Fruit fly (Drosophila melanogaster): ENCODE results near the gene CG33939.

Gene CG33939

dm6 chrX:19159942-19160341 lies 14.8 kb downstream of the CG33939 start:
- TF ChIP-seq pan (optimal IDR thresholded peaks at IDR 0.05) (no peak), brk (GFP tag; optimal IDR thresholded peaks at IDR 0.05) (no peak), OdsH (GFP tag; optimal IDR thresholded peaks at IDR 0.05) (peak; percentile 54), Hnf4 (GFP tag; optimal IDR thresholded peaks at IDR 0.05) (peak; percentile 3), rgr (GFP tag; optimal IDR thresholded peaks at IDR 0.05) (peak; percentile 67), Sp1 (GFP tag; optimal IDR thresholded peaks at IDR 0.05) (peak; percentile 83), ey (GFP tag; optimal IDR thresholded peaks at IDR 0.05) (peak; percentile 41), jim (GFP tag; optimal IDR thresholded peaks at IDR 0.05) (no peak), HLH106 (tag; optimal IDR thresholded peaks at IDR 0.05) (peak; percentile 64), dmrt93B (GFP tag; optimal IDR thresholded peaks at IDR 0.05) (peak; percentile 34), fru (GFP tag; optimal IDR thresholded peaks at IDR 0.05) (peak; percentile 52), foxo (GFP tag; optimal IDR thresholded peaks at IDR 0.05) (peak in 1 of 2 experiments; percentile 64), CG9705 (GFP tag; optimal IDR thresholded peaks at IDR 0.05) (peak; percentile 23), N (GFP tag; optimal IDR thresholded peaks at IDR 0.05) (no peak), br (GFP tag; optimal IDR thresholded peaks at IDR 0.05) (peak; percentile 3), usp (GFP tag; optimal IDR thresholded peaks at IDR 0.05) (no peak), psq (GFP tag; optimal IDR thresholded peaks at IDR 0.05) (peak; percentile 51), h (GFP tag; optimal IDR thresholded peaks at IDR 0.05) (peak; percentile 41), CG32264 (GFP tag; optimal IDR thresholded peaks at IDR 0.05) (no peak)

- TF ChIP-seq ey (GFP tag; optimal IDR thresholded peaks at IDR 0.05), result no peak
- TF ChIP-seq Dfd (GFP tag; optimal IDR thresholded peaks at IDR 0.05), result peak; percentile 81
- TF ChIP-seq brk (GFP tag; optimal IDR thresholded peaks at IDR 0.05), result no peak
- TF ChIP-seq Mio (GFP tag; optimal IDR thresholded peaks at IDR 0.05), result no peak
- TF ChIP-seq Hnf4 (GFP tag; optimal IDR thresholded peaks at IDR 0.05), result no peak
- TF ChIP-seq pan (optimal IDR thresholded peaks at IDR 0.05), result no peak
Measured at dm6 chrX:19158519-19159289, 16.0 kb downstream of the CG33939 start.

dm6 chrX:19157471-19157870 lies 17.2 kb downstream of the CG33939 start:
- no peak for TF ChIP-seq CG9705 (GFP tag; optimal IDR thresholded peaks at IDR 0.05)
- no peak for TF ChIP-seq Rel (GFP tag; optimal IDR thresholded peaks at IDR 0.05)
- TF ChIP-seq Rel (tag; optimal IDR thresholded peaks at IDR 0.05), result peak; percentile 25

DNA sequence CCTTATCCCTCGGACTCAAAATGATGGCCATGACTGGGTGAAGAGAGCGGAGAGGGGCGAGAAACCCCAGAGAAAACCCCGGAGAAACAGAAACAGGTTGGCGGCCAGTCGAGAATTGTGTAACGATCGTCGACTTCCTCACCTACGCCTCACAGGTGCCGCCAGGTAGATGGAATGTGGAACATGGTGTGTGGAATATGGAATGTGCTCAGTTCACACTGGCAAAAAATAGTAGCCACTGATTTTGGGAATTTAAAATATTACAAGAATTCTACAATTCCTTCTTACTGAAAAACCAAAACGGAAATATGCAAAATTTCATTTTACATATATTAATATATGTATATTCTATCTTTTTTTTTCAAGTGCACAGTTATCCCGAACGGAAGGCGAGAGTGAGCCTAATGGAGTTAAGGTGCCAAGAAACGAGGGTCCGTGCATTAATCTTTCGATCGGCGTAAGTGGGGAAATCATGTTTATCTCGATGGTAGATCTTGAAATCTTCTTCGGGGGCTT lies 18.7 kb downstream of the CG33939 start:
- peak; percentile 27 for TF ChIP-seq dsf (GFP tag; optimal IDR thresholded peaks at IDR 0.05; ENCODE audit: borderline replicate concordance)
- peak; percentile 75 for TF ChIP-seq dmrt93B (GFP tag; optimal IDR thresholded peaks at IDR 0.05)
- TF ChIP-seq sage (GFP tag; optimal IDR thresholded peaks at IDR 0.05), result peak; percentile 77
- TF ChIP-seq CrebA (GFP tag; optimal IDR thresholded peaks at IDR 0.05; ENCODE audit: borderline replicate concordance), result no peak
- peak; percentile 80 for TF ChIP-seq Hnf4 (GFP tag; optimal IDR thresholded peaks at IDR 0.05)
- TF ChIP-seq br (GFP tag; optimal IDR thresholded peaks at IDR 0.05), result peak; percentile 75
- peak; percentile 90 for TF ChIP-seq HLH106 (tag; optimal IDR thresholded peaks at IDR 0.05)
- peak; percentile 79 for TF ChIP-seq ey (GFP tag; optimal IDR thresholded peaks at IDR 0.05)
- TF ChIP-seq Hr83 (GFP tag; optimal IDR thresholded peaks at IDR 0.05; ENCODE audit: poor library complexity, severe bottlenecking), result no peak
- no peak for TF ChIP-seq Myc (optimal IDR thresholded peaks at IDR 0.05)
- TF ChIP-seq Hr78 (GFP tag; optimal IDR thresholded peaks at IDR 0.05), result no peak
- peak; percentile 89 for TF ChIP-seq rgr (GFP tag; optimal IDR thresholded peaks at IDR 0.05)
- TF ChIP-seq GATAd (GFP tag; optimal IDR thresholded peaks at IDR 0.05), result no peak
- TF ChIP-seq Vsx2 (GFP tag; optimal IDR thresholded peaks at IDR 0.05; ENCODE audit: partially characterized antibody), result peak; percentile 63
- peak; percentile 31 for TF ChIP-seq Jra (GFP tag; optimal IDR thresholded peaks at IDR 0.05)
- no peak for TF ChIP-seq CG32264 (GFP tag; optimal IDR thresholded peaks at IDR 0.05)
- peak; percentile 91 for TF ChIP-seq Sp1 (GFP tag; optimal IDR thresholded peaks at IDR 0.05)
- TF ChIP-seq Mio (GFP tag; optimal IDR thresholded peaks at IDR 0.05), result no peak
- no peak for TF ChIP-seq usp (GFP tag; optimal IDR thresholded peaks at IDR 0.05)
- TF ChIP-seq lola (GFP tag; optimal IDR thresholded peaks at IDR 0.05), result no peak
- peak; percentile 56 for TF ChIP-seq Rel (GFP tag; optimal IDR thresholded peaks at IDR 0.05)
- TF ChIP-seq Rel (tag; optimal IDR thresholded peaks at IDR 0.05), result peak; percentile 89
- peak; percentile 89 for TF ChIP-seq fru (GFP tag; optimal IDR thresholded peaks at IDR 0.05)
- peak; percentile 16 to 30 for TF ChIP-seq dl (GFP tag; optimal IDR thresholded peaks at IDR 0.05; ENCODE audit: insufficient read depth in 1 of 2, partially characterized antibody in 2 of 2)
- no peak for TF ChIP-seq Abd-B (GFP tag; optimal IDR thresholded peaks at IDR 0.05)
- peak; percentile 88 for TF ChIP-seq h (GFP tag; optimal IDR thresholded peaks at IDR 0.05)
- TF ChIP-seq sv (GFP tag; optimal IDR thresholded peaks at IDR 0.05), result peak; percentile 61
- peak; percentile 79 for TF ChIP-seq CG9705 (GFP tag; optimal IDR thresholded peaks at IDR 0.05)
- peak; percentile 83 for TF ChIP-seq brk (GFP tag; optimal IDR thresholded peaks at IDR 0.05)
- TF ChIP-seq pan (optimal IDR thresholded peaks at IDR 0.05), result no peak
- TF ChIP-seq psq (GFP tag; optimal IDR thresholded peaks at IDR 0.05), result peak; percentile 85
- TF ChIP-seq woc (GFP tag; optimal IDR thresholded peaks at IDR 0.05), result peak; percentile 33
- no peak for TF ChIP-seq N (GFP tag; optimal IDR thresholded peaks at IDR 0.05)
- TF ChIP-seq OdsH (GFP tag; optimal IDR thresholded peaks at IDR 0.05), result peak; percentile 85
- peak in 1 of 2 experiments; percentile 89 for TF ChIP-seq foxo (GFP tag; optimal IDR thresholded peaks at IDR 0.05)
- TF ChIP-seq Dfd (GFP tag; optimal IDR thresholded peaks at IDR 0.05), result no peak
- TF ChIP-seq jim (GFP tag; optimal IDR thresholded peaks at IDR 0.05), result no peak
- TF ChIP-seq tai (GFP tag; optimal IDR thresholded peaks at IDR 0.05), result no peak
- peak; percentile 61 for TF ChIP-seq Dif (GFP tag; optimal IDR thresholded peaks at IDR 0.05; ENCODE audit: partially characterized antibody)
